Fruit fly (Drosophila melanogaster) whole organism, embryonic: ENCODE results near the gene jagn.

ENCODE experiments used
- B-H1 ChIP-seq: fragments of 200-800 bp; sonication (Bioruptor generic); IDR thresholded peaks from 3 replicates; pipeline ENCODE4 v1.3.6; 2022; ENCODE audit warnings: missing biosample characterization, missing genetic modification characterization
- Bdp1 ChIP-seq: fragments of 200-800 bp; sonication (Bioruptor generic); optimal IDR thresholded peaks from 3 replicates; lab custom pipeline; 2016; ENCODE audit warnings: missing biosample characterization, missing genetic modification characterization
- CG10366 ChIP-seq: fragments of 200-800 bp; sonication (Bioruptor generic); IDR thresholded peaks from 2 replicates; pipeline ENCODE4 v1.3.6; 2022; ENCODE audit warnings: missing biosample characterization, missing genetic modification characterization
- CG12104 ChIP-seq: fragments of 200-800 bp; sonication (Bioruptor generic); optimal IDR thresholded peaks from 3 replicates; lab custom pipeline; 2016; ENCODE audit warnings: missing biosample characterization, missing genetic modification characterization
- CG12155 ChIP-seq: fragments of 200-800 bp; sonication (Bioruptor generic); optimal IDR thresholded peaks from 3 replicates; lab custom pipeline; 2016; ENCODE audit warnings: missing biosample characterization, missing genetic modification characterization
- CG12659 ChIP-seq: fragments of 200-800 bp; sonication (Bioruptor generic); optimal IDR thresholded peaks from 3 replicates; lab custom pipeline; 2017; ENCODE audit warnings: mild to moderate bottlenecking, missing biosample characterization, missing genetic modification reagents, missing genetic modification characterization
- CG14441 ChIP-seq: fragments of 200-800 bp; sonication (Bioruptor generic); IDR thresholded peaks from 2 replicates; pipeline ENCODE4 v1.3.6; 2022; ENCODE audit warnings: missing biosample characterization, missing genetic modification characterization
- CG15514 ChIP-seq: fragments of 200-800 bp; sonication (Bioruptor generic); optimal IDR thresholded peaks from 3 replicates; lab custom pipeline; 2017; ENCODE audit warnings: missing biosample characterization, missing genetic modification characterization, mild to moderate bottlenecking, moderate library complexity, missing genetic modification reagents
- CG16813 ChIP-seq: fragments of 200-800 bp; sonication (Bioruptor generic); IDR thresholded peaks from 3 replicates; pipeline ENCODE4 v1.3.6; 2022; ENCODE audit warnings: missing biosample characterization, missing genetic modification characterization; ENCODE audit not compliant: partially characterized antibody
- CG16815 ChIP-seq: fragments of 200-800 bp; sonication (Bioruptor generic); optimal IDR thresholded peaks from 3 replicates; lab custom pipeline; 2017; ENCODE audit warnings: missing biosample characterization, mild to moderate bottlenecking, missing genetic modification characterization
- CG17568 ChIP-seq: fragments of 200-800 bp; sonication (Bioruptor generic); optimal IDR thresholded peaks from 2 replicates; lab custom pipeline; 2018; ENCODE audit warnings: missing biosample characterization, mild to moderate bottlenecking, missing genetic modification characterization, moderate library complexity
- CG17802 ChIP-seq: fragments of 200-800 bp; sonication (Bioruptor generic); optimal IDR thresholded peaks from 2 replicates; lab custom pipeline; 2018; ENCODE audit warnings: missing biosample characterization, mild to moderate bottlenecking, missing genetic modification characterization, moderate library complexity
- CG3407 ChIP-seq: fragments of 200-800 bp; sonication (Bioruptor generic); optimal IDR thresholded peaks from 2 replicates; lab custom pipeline; 2018; ENCODE audit warnings: missing biosample characterization, mild to moderate bottlenecking, missing genetic modification characterization
- CG3847 ChIP-seq: fragments of 200-800 bp; sonication (Bioruptor generic); IDR thresholded peaks from 2 replicates; pipeline ENCODE4 v1.3.6; 2022; ENCODE audit warnings: missing biosample characterization, missing genetic modification characterization
- CG4404 ChIP-seq: fragments of 200-800 bp; sonication (Bioruptor generic); IDR thresholded peaks from 2 replicates; pipeline ENCODE4 v1.3.6; 2022; ENCODE audit warnings: missing biosample characterization, missing genetic modification characterization
- CG4617 ChIP-seq: fragments of 200-800 bp; sonication (Bioruptor generic); optimal IDR thresholded peaks from 3 replicates; lab custom pipeline; 2016; ENCODE audit warnings: missing biosample characterization, missing genetic modification characterization, borderline replicate concordance
- CG6683 ChIP-seq: fragments of 200-800 bp; sonication (Bioruptor generic); optimal IDR thresholded peaks from 2 replicates; lab custom pipeline; 2017; ENCODE audit warnings: missing biosample characterization, mild to moderate bottlenecking, missing genetic modification characterization, missing genetic modification reagents
- CG7357 ChIP-seq: fragments of 200-800 bp; sonication (Bioruptor generic); IDR thresholded peaks from 3 replicates; pipeline ENCODE4 v1.3.6; 2022; ENCODE audit warnings: missing biosample characterization, missing genetic modification characterization
- CG8089 ChIP-seq: fragments of 200-800 bp; sonication (Bioruptor generic); optimal IDR thresholded peaks from 3 replicates; lab custom pipeline; 2016; ENCODE audit warnings: missing biosample characterization, missing genetic modification characterization
- Dp ChIP-seq: fragments of 200-800 bp; sonication (Bioruptor generic); optimal IDR thresholded peaks from 2 replicates; lab custom pipeline; 2018; ENCODE audit warnings: missing biosample characterization, mild to moderate bottlenecking, missing genetic modification characterization, moderate library complexity
- E2f2 ChIP-seq: fragments of 200-800 bp; sonication (Bioruptor generic); IDR thresholded peaks from 2 replicates; pipeline ENCODE4 v1.3.6; 2022; ENCODE audit warnings: missing biosample characterization, missing genetic modification characterization
- Med ChIP-seq: fragments of 200-800 bp; sonication (Bioruptor generic); peaks from one replicate; lab custom pipeline; 2016; ENCODE audit warnings: missing biosample characterization, missing genetic modification characterization, mild to moderate bottlenecking, inconsistent platforms, moderate library complexity
- Myb ChIP-seq: fragments of 200-800 bp; sonication (Bioruptor generic); optimal IDR thresholded peaks from 2 replicates; lab custom pipeline; 2016; ENCODE audit warnings: missing biosample characterization, missing genetic modification characterization
- Nf-YC ChIP-seq: fragments of 200-800 bp; optimal IDR thresholded peaks from 3 replicates; lab custom pipeline; 2019; ENCODE audit warnings: missing biosample characterization, mild to moderate bottlenecking, missing genetic modification characterization, moderate library complexity
- Optix ChIP-seq: fragments of 200-800 bp; sonication (Bioruptor generic); IDR thresholded peaks from 3 replicates; pipeline ENCODE4 v1.3.6; 2022; ENCODE audit warnings: missing biosample characterization, missing genetic modification characterization
- Ravus ChIP-seq: fragments of 200-800 bp; sonication (Bioruptor generic); IDR thresholded peaks from 2 replicates; pipeline ENCODE4 v1.3.6; 2022; ENCODE audit warnings: missing biosample characterization, missing genetic modification characterization
- Side ChIP-seq: fragments of 200-800 bp; sonication (Bioruptor generic); optimal IDR thresholded peaks from 2 replicates; lab custom pipeline; 2016; ENCODE audit warnings: missing biosample characterization, missing genetic modification characterization
- Ssrp ChIP-seq: fragments of 200-800 bp; sonication (Bioruptor generic); optimal IDR thresholded peaks from 2 replicates; lab custom pipeline; 2018; ENCODE audit warnings: missing biosample characterization, mild to moderate bottlenecking, missing genetic modification characterization, moderate library complexity
- TFAM ChIP-seq: fragments of 200-800 bp; sonication (Bioruptor generic); optimal IDR thresholded peaks from 2 replicates; lab custom pipeline; 2017; ENCODE audit warnings: missing biosample characterization, missing genetic modification characterization, inconsistent platforms
- Xbp1 ChIP-seq: fragments of 200-800 bp; sonication (Bioruptor generic); optimal IDR thresholded peaks from 3 replicates; lab custom pipeline; 2016; ENCODE audit warnings: missing biosample characterization, mild to moderate bottlenecking, missing genetic modification characterization
- YL-1 ChIP-seq: fragments of 200-800 bp; sonication (Bioruptor generic); optimal IDR thresholded peaks from 3 replicates; lab custom pipeline; 2017; ENCODE audit warnings: missing biosample characterization, mild to moderate bottlenecking, missing genetic modification characterization
- bbx ChIP-seq: fragments of 200-800 bp; sonication (Bioruptor generic); IDR thresholded peaks from 2 replicates; pipeline ENCODE4 v1.3.6; 2022; ENCODE audit warnings: missing biosample characterization, missing genetic modification characterization; ENCODE audit not compliant: partially characterized antibody
- btn ChIP-seq: fragments of 200-800 bp; sonication (Bioruptor generic); optimal IDR thresholded peaks from 2 replicates; lab custom pipeline; 2016; ENCODE audit warnings: missing biosample characterization, missing genetic modification characterization
- cato ChIP-seq: fragments of 200-800 bp; sonication (Bioruptor generic); optimal IDR thresholded peaks from 2 replicates; lab custom pipeline; 2016; ENCODE audit warnings: missing biosample characterization, missing genetic modification characterization, borderline replicate concordance
- dmrt99B ChIP-seq: fragments of 200-800 bp; sonication (Bioruptor generic); optimal IDR thresholded peaks from 2 replicates; lab custom pipeline; 2018; ENCODE audit warnings: missing biosample characterization, mild to moderate bottlenecking, missing genetic modification characterization, moderate library complexity
- dpn ChIP-seq, 2 experiments: fragments of 200-800 bp; sonication (Bioruptor generic); optimal IDR thresholded peaks; 3 replicates each; lab custom pipeline; 2016; ENCODE audit warnings: missing biosample characterization in 2 of 2, missing genetic modification characterization in 2 of 2
- ems ChIP-seq: fragments of 200-800 bp; sonication (Bioruptor generic); optimal IDR thresholded peaks from 3 replicates; lab custom pipeline; 2016; ENCODE audit warnings: missing biosample characterization, missing genetic modification characterization
- gfzf ChIP-seq: fragments of 200-800 bp; sonication (Bioruptor generic); optimal IDR thresholded peaks from 2 replicates; lab custom pipeline; 2016; ENCODE audit warnings: missing biosample characterization, mild to moderate bottlenecking, missing genetic modification characterization, moderate library complexity
- grau ChIP-seq: fragments of 200-800 bp; optimal IDR thresholded peaks from 3 replicates; lab custom pipeline; 2019; ENCODE audit warnings: missing biosample characterization, mild to moderate bottlenecking, missing genetic modification characterization, moderate library complexity
- gro ChIP-seq: fragments of 200-800 bp; sonication (Bioruptor generic); optimal IDR thresholded peaks from 2 replicates; lab custom pipeline; 2016; ENCODE audit warnings: missing biosample characterization, missing genetic modification characterization
- gsb-n ChIP-seq: fragments of 200-800 bp; sonication (Bioruptor generic); optimal IDR thresholded peaks from 3 replicates; lab custom pipeline; 2018; ENCODE audit warnings: missing biosample characterization, mild to moderate bottlenecking, missing genetic modification characterization
- h ChIP-seq: fragments of >200 bp; optimal IDR thresholded peaks from 2 replicates; lab custom pipeline; 2017
- jigr1 ChIP-seq: fragments of 200-800 bp; sonication (Bioruptor generic); IDR thresholded peaks from 3 replicates; pipeline ENCODE4 v1.3.6; 2022; ENCODE audit warnings: missing biosample characterization, missing genetic modification characterization
- jumu ChIP-seq: fragments of 200-800 bp; sonication (Bioruptor generic); optimal IDR thresholded peaks from 3 replicates; lab custom pipeline; 2016; ENCODE audit warnings: missing biosample characterization, missing genetic modification characterization
- nerfin-2 ChIP-seq: fragments of 200-800 bp; sonication (Bioruptor generic); IDR thresholded peaks from 2 replicates; pipeline ENCODE4 v1.3.6; 2022; ENCODE audit warnings: missing biosample characterization, missing genetic modification characterization; ENCODE audit not compliant: partially characterized antibody
- pzg ChIP-seq: fragments of 200-800 bp; sonication (Bioruptor generic); optimal IDR thresholded peaks from 3 replicates; lab custom pipeline; 2018; ENCODE audit warnings: missing biosample characterization, mild to moderate bottlenecking, missing genetic modification characterization, moderate library complexity
- sc ChIP-seq, 3 experiments: fragments of >200 bp in 2 of 3; fragments of 200-800 bp in 1 of 3; sonication (Bioruptor generic) in 1 of 3; optimal IDR thresholded peaks; 2 replicates in 2 of 3; 3 replicates in 1 of 3; lab custom pipeline; 2017; ENCODE audit warnings: mild to moderate bottlenecking in 1 of 3, missing biosample characterization in 1 of 3, missing genetic modification characterization in 1 of 3, missing genetic modification reagents in 1 of 3
- ttk ChIP-seq: fragments of 200-800 bp; sonication (Bioruptor generic); IDR thresholded peaks from 2 replicates; pipeline ENCODE4 v2.1.2; 2022; ENCODE audit warnings: missing biosample characterization, missing genetic modification characterization
- zfh1 ChIP-seq: fragments of 200-800 bp; sonication (Bioruptor generic); IDR thresholded peaks from 3 replicates; pipeline ENCODE4 v1.3.6; 2022; ENCODE audit warnings: missing biosample characterization, missing genetic modification characterization

jagn gene

DNA sequence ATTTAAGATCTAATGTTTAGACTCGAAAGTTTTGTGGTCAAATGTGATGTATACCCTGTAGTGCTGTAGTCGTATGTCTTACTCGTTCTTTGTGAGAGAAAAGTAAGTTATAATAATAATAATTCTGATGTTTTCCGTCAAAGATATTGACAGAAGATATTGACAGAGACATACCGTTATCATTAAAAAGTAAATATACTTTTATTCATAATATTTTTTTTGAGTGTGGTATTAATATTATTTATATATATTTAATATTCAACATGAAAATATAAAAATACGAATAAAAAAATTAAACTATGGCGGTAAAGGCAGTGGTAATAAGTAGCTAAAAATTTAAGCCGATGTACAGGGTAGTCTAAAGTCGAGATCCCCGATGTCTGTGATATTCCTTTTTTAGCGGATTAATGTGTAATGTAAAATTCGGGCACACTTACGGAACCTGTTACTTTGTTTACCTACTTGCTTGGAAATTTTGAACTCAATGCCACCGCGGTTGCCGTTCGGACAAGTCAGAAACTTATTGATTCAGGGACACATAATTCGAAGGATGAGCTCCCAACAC, 42.7 kb upstream of the jagn start, which contains the start of the genes CG2100 and CG1236 (continued):
- TF ChIP-seq gro (GFP tag; lab: Kevin White, UChicago): no peak
- TF ChIP-seq Med: peak; percentile 88
- peak; percentile 72 for TF ChIP-seq Nf-YC
- TF ChIP-seq CG3407: peak; percentile 77
- no peak for TF ChIP-seq jumu (GFP tag; lab: Kevin White, UChicago)
- TF ChIP-seq sc (optimal IDR thresholded peaks at IDR 0.05; lab: Kevin White, UChicago): no peak
- TF ChIP-seq sc (GFP tag; optimal IDR thresholded peaks at IDR 0.05; lab: Kevin White, UChicago): peak; percentile 85
- TF ChIP-seq TFAM (GFP tag; lab: Kevin White, UChicago): no peak
- peak; percentile 69 for TF ChIP-seq gfzf (GFP tag; lab: Kevin White, UChicago)
- TF ChIP-seq Ssrp (tag; lab: Kevin White, UChicago): peak; percentile 90
- TF ChIP-seq CG3847 (GFP tag; lab: Robert Waterston, UW): peak; percentile 63
- peak; percentile 75 for TF ChIP-seq CG10366 (GFP tag; lab: Robert Waterston, UW)
- no peak for TF ChIP-seq h (lab: Kevin White, UChicago)
- TF ChIP-seq btn: peak; percentile 3
- TF ChIP-seq grau (tag; lab: Kevin White, UChicago): peak; percentile 89
- peak; percentile 71 for TF ChIP-seq CG12104
- TF ChIP-seq nerfin-2: no peak
- TF ChIP-seq ems (GFP tag; lab: Kevin White, UChicago): peak; percentile 59
- no peak for TF ChIP-seq CG16813
- TF ChIP-seq cato (GFP tag; lab: Kevin White, UChicago): peak; percentile 62
- TF ChIP-seq YL-1 (GFP tag; lab: Kevin White, UChicago): peak; percentile 71
- peak; percentile 60; the same call in 1 of the 2 replicates for TF ChIP-seq E2f2 (GFP tag; lab: Robert Waterston, UW)
- no peak for TF ChIP-seq CG8089 (GFP tag; lab: Kevin White, UChicago)
- peak; percentile 51 to 84 for TF ChIP-seq dpn (GFP tag; optimal IDR thresholded peaks at IDR 0.05; lab: Kevin White, UChicago)
- peak; percentile 58 for TF ChIP-seq B-H1 (GFP tag; lab: Robert Waterston, UW)
- TF ChIP-seq CG15514 (GFP tag; lab: Kevin White, UChicago): peak; percentile 85
- peak; percentile 68 for TF ChIP-seq CG4404 (GFP tag; lab: Robert Waterston, UW)
- peak; percentile 26; the same call in 1 of the 3 replicates for TF ChIP-seq Optix (GFP tag; lab: Robert Waterston, UW)
- peak; percentile 19 for TF ChIP-seq Bdp1 (GFP tag; lab: Kevin White, UChicago)
- TF ChIP-seq CG16815: peak; percentile 80
- no peak for TF ChIP-seq bbx (GFP tag; lab: Robert Waterston, UW)
- TF ChIP-seq Myb: peak; percentile 32
- TF ChIP-seq CG4617 (GFP tag; lab: Kevin White, UChicago): peak; percentile 57
- TF ChIP-seq CG7357 (GFP tag; lab: Robert Waterston, UW): peak; percentile 56; the same call in 2 of the 3 replicates
- TF ChIP-seq Ravus: no peak; the same call in 1 of the 2 replicates
- peak; percentile 71; the same call in 2 of the 3 replicates for TF ChIP-seq zfh1
- TF ChIP-seq CG6683 (GFP tag; lab: Kevin White, UChicago): peak; percentile 67
- TF ChIP-seq CG12155 (GFP tag; lab: Kevin White, UChicago): peak; percentile 70
- TF ChIP-seq dmrt99B (tag; lab: Kevin White, UChicago): peak; percentile 90
- TF ChIP-seq CG14441: peak; percentile 60; the same call in 1 of the 2 replicates
- TF ChIP-seq pzg (GFP tag; lab: Kevin White, UChicago): peak; percentile 28
- TF ChIP-seq gsb-n: no peak
- peak; percentile 93 for TF ChIP-seq CG12659 (GFP tag; lab: Kevin White, UChicago)
- TF ChIP-seq jigr1 (GFP tag; lab: Robert Waterston, UW): peak; percentile 72; the same call in 2 of the 3 replicates
- no peak for TF ChIP-seq CG17568 (GFP tag; lab: Kevin White, UChicago)
- TF ChIP-seq Xbp1: peak; percentile 85
- no peak for TF ChIP-seq Side (GFP tag; lab: Kevin White, UChicago)
- peak; percentile 21 for TF ChIP-seq Dp
- peak; percentile 10 for TF ChIP-seq CG17802 (tag; lab: Kevin White, UChicago)
- TF ChIP-seq ttk: peak; percentile 77
